Fruit fly (Drosophila melanogaster) whole organism, prepupa: ENCODE data around the gene mal.
A peak's percentile ranks its signal among the peaks of the same experiment; 100 is the strongest.

Experiments
- Blimp-1 ChIP-seq: fragments of 200-800 bp; sonication (Bioruptor generic); optimal IDR thresholded peaks from 3 replicates; lab custom pipeline; 2017; ENCODE audit warnings: missing biosample characterization, missing genetic modification characterization, mild to moderate bottlenecking, moderate library complexity, missing genetic modification reagents
- CG11902 ChIP-seq: fragments of 200-800 bp; sonication (Bioruptor generic); optimal IDR thresholded peaks from 3 replicates; lab custom pipeline; 2016; ENCODE audit warnings: missing biosample characterization, missing genetic modification characterization
- CG15336 ChIP-seq: fragments of 200-800 bp; sonication (Bioruptor generic); IDR thresholded peaks from 2 replicates; pipeline ENCODE4 v1.3.6; 2022; ENCODE audit warnings: missing biosample characterization, missing genetic modification characterization
- CG1621 ChIP-seq: fragments of 200-800 bp; sonication (Bioruptor generic); optimal IDR thresholded peaks from 3 replicates; lab custom pipeline; 2018; ENCODE audit warnings: missing biosample characterization, mild to moderate bottlenecking, missing genetic modification characterization
- CG16779 ChIP-seq: fragments of 200-800 bp; sonication (Bioruptor generic); optimal IDR thresholded peaks from 3 replicates; lab custom pipeline; 2017; ENCODE audit warnings: missing biosample characterization, mild to moderate bottlenecking, missing genetic modification characterization
- CG3032 ChIP-seq: fragments of 200-800 bp; optimal IDR thresholded peaks from 2 replicates; lab custom pipeline; 2019; ENCODE audit warnings: missing biosample characterization, mild to moderate bottlenecking, missing genetic modification characterization, moderate library complexity
- CG31627 ChIP-seq: fragments of 200-800 bp; sonication (Bioruptor generic); optimal IDR thresholded peaks from 3 replicates; lab custom pipeline; 2016; ENCODE audit warnings: missing biosample characterization, missing genetic modification characterization
- CG32006 ChIP-seq: fragments of 200-800 bp; sonication (Bioruptor generic); optimal IDR thresholded peaks from 3 replicates; lab custom pipeline; 2017; ENCODE audit warnings: missing biosample characterization, mild to moderate bottlenecking, missing genetic modification characterization
- CG3919 ChIP-seq: fragments of 200-800 bp; sonication (Bioruptor generic); optimal IDR thresholded peaks from 3 replicates; lab custom pipeline; 2016; ENCODE audit warnings: missing biosample characterization, missing genetic modification characterization
- CG4318 ChIP-seq: fragments of 200-800 bp; sonication (Bioruptor generic); optimal IDR thresholded peaks from 3 replicates; lab custom pipeline; 2017; ENCODE audit warnings: missing biosample characterization, mild to moderate bottlenecking, missing genetic modification characterization
- CG6163 ChIP-seq: fragments of 200-800 bp; sonication (Bioruptor generic); IDR thresholded peaks from 3 replicates; pipeline ENCODE4 v1.3.6; 2022; ENCODE audit warnings: missing biosample characterization, missing genetic modification characterization
- CG6792 ChIP-seq: fragments of 200-800 bp; sonication (Bioruptor generic); optimal IDR thresholded peaks from 3 replicates; lab custom pipeline; 2016; ENCODE audit warnings: missing biosample characterization, missing genetic modification characterization
- CG6854 ChIP-seq: fragments of 200-800 bp; sonication (Bioruptor generic); optimal IDR thresholded peaks from 2 replicates; lab custom pipeline; 2017; ENCODE audit warnings: missing biosample characterization, mild to moderate bottlenecking, missing genetic modification characterization
- CG8119 ChIP-seq: fragments of 200-800 bp; sonication (Bioruptor generic); IDR thresholded peaks from 3 replicates; pipeline ENCODE4 v1.3.6; 2022; ENCODE audit warnings: missing biosample characterization, missing genetic modification characterization
- CG8319 ChIP-seq: fragments of 200-800 bp; sonication (Bioruptor generic); optimal IDR thresholded peaks from 3 replicates; lab custom pipeline; 2016; ENCODE audit warnings: missing biosample characterization, missing genetic modification characterization
- CG8632 ChIP-seq: fragments of 200-800 bp; sonication (Bioruptor generic); optimal IDR thresholded peaks from 3 replicates; lab custom pipeline; 2016; ENCODE audit warnings: missing biosample characterization, missing genetic modification characterization
- Eip75B ChIP-seq: fragments of 200-800 bp; sonication (Bioruptor generic); optimal IDR thresholded peaks from 3 replicates; lab custom pipeline; 2016; ENCODE audit warnings: missing biosample characterization, missing genetic modification characterization
- Eip78C ChIP-seq: fragments of 200-800 bp; sonication (Bioruptor generic); peaks from one replicate; lab custom pipeline; 2016; ENCODE audit warnings: missing biosample characterization, missing genetic modification characterization
- Eip93F ChIP-seq: fragments of 200-800 bp; sonication (Bioruptor generic); optimal IDR thresholded peaks from 2 replicates; lab custom pipeline; 2016; ENCODE audit warnings: missing biosample characterization, mild to moderate bottlenecking, missing genetic modification characterization
- Ets21C ChIP-seq: fragments of 200-800 bp; sonication (Bioruptor generic); optimal IDR thresholded peaks from 3 replicates; lab custom pipeline; 2016; ENCODE audit warnings: missing biosample characterization, missing genetic modification characterization
- Ets96B ChIP-seq: fragments of 200-800 bp; optimal IDR thresholded peaks from 2 replicates; lab custom pipeline; 2019; ENCODE audit warnings: missing biosample characterization, mild to moderate bottlenecking, missing genetic modification characterization, moderate library complexity
- Hr38 ChIP-seq: sonication (Bioruptor generic); optimal IDR thresholded peaks from 2 replicates; lab custom pipeline; 2016; ENCODE audit warnings: missing biosample characterization, missing genetic modification characterization
- Hr39 ChIP-seq: fragments of 200-800 bp; sonication (Bioruptor generic); optimal IDR thresholded peaks from 2 replicates; lab custom pipeline; 2016; ENCODE audit warnings: missing biosample characterization, missing genetic modification characterization
- Hr4 ChIP-seq: fragments of 200-800 bp; sonication (Bioruptor generic); optimal IDR thresholded peaks from 3 replicates; lab custom pipeline; 2016; ENCODE audit warnings: missing biosample characterization, missing genetic modification characterization
- Lpt ChIP-seq: fragments of 200-800 bp; sonication (Bioruptor generic); optimal IDR thresholded peaks from 3 replicates; lab custom pipeline; 2016; ENCODE audit warnings: missing biosample characterization, missing genetic modification characterization
- Met ChIP-seq: fragments of 200-800 bp; sonication (Bioruptor generic); optimal IDR thresholded peaks from 3 replicates; lab custom pipeline; 2016; ENCODE audit warnings: missing biosample characterization, missing genetic modification characterization
- OdsH ChIP-seq: fragments of 200-800 bp; sonication (Bioruptor generic); optimal IDR thresholded peaks from 3 replicates; lab custom pipeline; 2016; ENCODE audit warnings: missing biosample characterization, missing genetic modification characterization
- Smox ChIP-seq: fragments of 200-800 bp; sonication (Bioruptor generic); optimal IDR thresholded peaks from 3 replicates; lab custom pipeline; 2016; ENCODE audit warnings: missing biosample characterization, missing genetic modification characterization
- Sox102F ChIP-seq: fragments of 200-800 bp; sonication (Bioruptor generic); optimal IDR thresholded peaks from 2 replicates; lab custom pipeline; 2016; ENCODE audit warnings: missing biosample characterization, mild to moderate bottlenecking, missing genetic modification characterization
- Sox14 ChIP-seq: fragments of 200-800 bp; sonication (Bioruptor generic); optimal IDR thresholded peaks from 3 replicates; lab custom pipeline; 2016; ENCODE audit warnings: missing biosample characterization, missing genetic modification characterization
- Sox15 ChIP-seq: fragments of 200-800 bp; sonication (Bioruptor generic); optimal IDR thresholded peaks from 3 replicates; lab custom pipeline; 2016; ENCODE audit warnings: missing biosample characterization, missing genetic modification characterization
- achi ChIP-seq: fragments of 200-800 bp; sonication (Bioruptor generic); optimal IDR thresholded peaks from 3 replicates; lab custom pipeline; 2016; ENCODE audit warnings: missing biosample characterization, missing genetic modification characterization
- acj6 ChIP-seq: fragments of 200-800 bp; sonication (Bioruptor generic); optimal IDR thresholded peaks from 3 replicates; lab custom pipeline; 2016; ENCODE audit warnings: missing biosample characterization, missing genetic modification characterization
- cyc ChIP-seq: fragments of 200-800 bp; sonication (Bioruptor generic); optimal IDR thresholded peaks from 3 replicates; lab custom pipeline; 2016; ENCODE audit warnings: missing biosample characterization, missing genetic modification characterization
- dac ChIP-seq: fragments of 200-800 bp; sonication (Bioruptor generic); optimal IDR thresholded peaks from 2 replicates; lab custom pipeline; 2017; ENCODE audit warnings: missing biosample characterization, mild to moderate bottlenecking, missing genetic modification characterization
- eg ChIP-seq: fragments of 200-800 bp; sonication (Bioruptor generic); IDR thresholded peaks from 3 replicates; pipeline ENCODE4 v1.3.6; 2022; ENCODE audit warnings: missing biosample characterization, missing genetic modification characterization
- esn ChIP-seq: fragments of 200-800 bp; sonication (Bioruptor generic); optimal IDR thresholded peaks from 2 replicates; lab custom pipeline; 2016; ENCODE audit warnings: missing biosample characterization, mild to moderate bottlenecking, missing genetic modification characterization, moderate library complexity
- fd59A ChIP-seq: fragments of 200-800 bp; sonication (Bioruptor generic); optimal IDR thresholded peaks from 2 replicates; lab custom pipeline; 2017; ENCODE audit warnings: missing biosample characterization, mild to moderate bottlenecking, missing genetic modification characterization, missing genetic modification reagents
- fd85E ChIP-seq: fragments of 200-800 bp; sonication (Bioruptor generic); optimal IDR thresholded peaks from 3 replicates; lab custom pipeline; 2016; ENCODE audit warnings: missing biosample characterization, missing genetic modification characterization
- fkh ChIP-seq: fragments of 200-800 bp; sonication (Bioruptor generic); optimal IDR thresholded peaks from 3 replicates; lab custom pipeline; 2017; ENCODE audit warnings: missing biosample characterization, mild to moderate bottlenecking, missing genetic modification characterization, moderate library complexity
- lz ChIP-seq: fragments of 200-800 bp; sonication (Bioruptor generic); optimal IDR thresholded peaks from 3 replicates; lab custom pipeline; 2016; ENCODE audit warnings: missing biosample characterization, missing genetic modification characterization
- net ChIP-seq: fragments of 200-800 bp; sonication (Bioruptor generic); optimal IDR thresholded peaks from 3 replicates; lab custom pipeline; 2016; ENCODE audit warnings: missing biosample characterization, missing genetic modification characterization
- salr ChIP-seq, 2 experiments: fragments of 200-800 bp; sonication (Bioruptor generic); optimal IDR thresholded peaks; 3 replicates each; lab custom pipeline; 2016 to 2018; ENCODE audit warnings: missing biosample characterization in 2 of 2, missing genetic modification characterization in 2 of 2, mild to moderate bottlenecking in 1 of 2
- spab ChIP-seq: fragments of 200-800 bp; sonication (Bioruptor generic); optimal IDR thresholded peaks from 2 replicates; lab custom pipeline; 2017; ENCODE audit warnings: missing biosample characterization, mild to moderate bottlenecking, missing genetic modification characterization, missing genetic modification reagents
- ss ChIP-seq, 2 experiments: fragments of 200-800 bp; sonication (Bioruptor generic); optimal IDR thresholded peaks; 2 replicates in 1 of 2; 3 replicates in 1 of 2; lab custom pipeline; 2017 to 2018; ENCODE audit warnings: mild to moderate bottlenecking in 2 of 2, missing biosample characterization in 2 of 2, missing genetic modification characterization in 2 of 2, moderate library complexity in 1 of 2
- svp ChIP-seq: fragments of 200-800 bp; sonication (Bioruptor generic); peaks from one replicate; lab custom pipeline; 2016; ENCODE audit warnings: missing biosample characterization, missing genetic modification characterization
- topi ChIP-seq: fragments of 200-800 bp; sonication (Bioruptor generic); optimal IDR thresholded peaks from 3 replicates; lab custom pipeline; 2016; ENCODE audit warnings: missing biosample characterization, missing genetic modification characterization
- vri ChIP-seq: fragments of 200-800 bp; sonication (Bioruptor generic); optimal IDR thresholded peaks from 3 replicates; lab custom pipeline; 2016; ENCODE audit warnings: missing biosample characterization, mild to moderate bottlenecking, missing genetic modification characterization

Gene mal

dm6 chrX:20393580-20393979 is 35.9 kb upstream of the mal start, which contains the start of gene Syx16:
TSS of gene Syx16 (minus strand) at chrX:20393751.
- TF ChIP-seq CG8632 (no peak), achi (GFP tag; lab: Kevin White, UChicago) (peak; percentile 29)

- no peak for TF ChIP-seq OdsH (GFP tag; lab: Kevin White, UChicago)
- TF ChIP-seq acj6 (GFP tag; lab: Kevin White, UChicago), result no peak
- TF ChIP-seq Lpt (GFP tag; lab: Kevin White, UChicago), result no peak
- peak; percentile 56 for TF ChIP-seq Smox (GFP tag; lab: Kevin White, UChicago)
- TF ChIP-seq CG6854 (GFP tag; lab: Kevin White, UChicago), result no peak
- TF ChIP-seq CG8119 (GFP tag; lab: Robert Waterston, UW), result no peak
- TF ChIP-seq Ets96B, result peak; percentile 33
- peak; percentile 51; the same call in 2 of the 3 replicates for TF ChIP-seq CG6163 (GFP tag; lab: Robert Waterston, UW)
- TF ChIP-seq CG8319 (GFP tag; lab: Kevin White, UChicago), result no peak
- TF ChIP-seq Eip78C (GFP tag; lab: Kevin White, UChicago), result peak; percentile 87
- peak; percentile 24 for TF ChIP-seq Sox14 (GFP tag; lab: Kevin White, UChicago)
- TF ChIP-seq salr (GFP tag; optimal IDR thresholded peaks at IDR 0.05; lab: Kevin White, UChicago), result no peak
- no peak for TF ChIP-seq CG4318 (GFP tag; lab: Kevin White, UChicago)
- TF ChIP-seq CG1621 (tag; lab: Kevin White, UChicago), result no peak
- TF ChIP-seq CG3032, result peak; percentile 45
- peak; percentile 15 for TF ChIP-seq Sox15
- no peak for TF ChIP-seq net (GFP tag; lab: Kevin White, UChicago)
- TF ChIP-seq CG16779, result no peak
- TF ChIP-seq fd85E (GFP tag; lab: Kevin White, UChicago), result no peak
- TF ChIP-seq CG31627 (GFP tag; lab: Kevin White, UChicago), result peak; percentile 64
- peak; percentile 35; the same call in 1 of the 2 replicates for TF ChIP-seq CG15336
- peak; percentile 40 for TF ChIP-seq Sox102F
- no peak for TF ChIP-seq CG3919 (GFP tag; lab: Kevin White, UChicago)
- TF ChIP-seq CG11902 (GFP tag; lab: Kevin White, UChicago), result peak; percentile 18
- TF ChIP-seq Eip75B (GFP tag; lab: Kevin White, UChicago), result peak; percentile 49
- no peak for TF ChIP-seq dac
- TF ChIP-seq Blimp-1 (GFP tag; lab: Kevin White, UChicago), result no peak
- peak; percentile 59 for TF ChIP-seq Ets21C
- TF ChIP-seq fkh (GFP tag; lab: Kevin White, UChicago), result no peak
- no peak for TF ChIP-seq Hr4 (GFP tag; lab: Kevin White, UChicago)
- no peak for TF ChIP-seq achi (GFP tag; lab: Kevin White, UChicago)
- TF ChIP-seq cyc (GFP tag; lab: Kevin White, UChicago), result peak; percentile 71
- TF ChIP-seq esn, result peak; percentile 53
- TF ChIP-seq lz (GFP tag; lab: Kevin White, UChicago), result peak; percentile 59
- TF ChIP-seq Hr39 (GFP tag; lab: Kevin White, UChicago), result peak; percentile 70
- no peak for TF ChIP-seq CG6792 (GFP tag; lab: Kevin White, UChicago)
- TF ChIP-seq ss (GFP tag; optimal IDR thresholded peaks at IDR 0.05; lab: Kevin White, UChicago), result no peak
- TF ChIP-seq Hr38 (GFP tag; lab: Kevin White, UChicago), result no peak
- no peak for TF ChIP-seq fd59A (GFP tag; lab: Kevin White, UChicago)
- peak; percentile 74 for TF ChIP-seq eg
- TF ChIP-seq svp (GFP tag; lab: Kevin White, UChicago), result peak; percentile 80
- TF ChIP-seq spab, result no peak
- no peak for TF ChIP-seq Eip93F (GFP tag; lab: Kevin White, UChicago)
- TF ChIP-seq Met (GFP tag; lab: Kevin White, UChicago), result peak; percentile 61
- TF ChIP-seq CG8632, result peak; percentile 7
- peak; percentile 62 for TF ChIP-seq topi (GFP tag; lab: Kevin White, UChicago)
- no peak for TF ChIP-seq CG32006
- TF ChIP-seq vri, result no peak
These were observed 35.2 kb upstream of the mal start, which contains the start of gene HERC2 for dm6 chrX:20394066-20394913. TSS of gene HERC2 (plus strand) at chrX:20394395.
